Worm (Caenorhabditis elegans) whole organism, young adult: ENCODE results near the gene nspe-4.
A peak's percentile ranks its signal among the peaks of the same experiment; 100 is the strongest.

ENCODE experiments used
- F10E7.11 ChIP-seq: sonication (generic microtip); optimal IDR thresholded peaks from 2 replicates; lab custom pipeline; 2017; ENCODE audit warnings: mild to moderate bottlenecking, missing genetic modification characterization, moderate library complexity, missing compliant biosample characterization
- ceh-27 ChIP-seq: fragments of 200-800 bp; sonication (Bioruptor generic); optimal IDR thresholded peaks from 2 replicates; lab custom pipeline; 2018; ENCODE audit warnings: mild to moderate bottlenecking, missing genetic modification characterization, moderate library complexity, missing compliant biosample characterization
- ztf-28 ChIP-seq: fragments of 200-800 bp; sonication (Bioruptor generic); IDR thresholded peaks from 2 replicates; pipeline ENCODE4 v1.3.6; 2022; ENCODE audit warnings: missing genetic modification reagents, missing genetic modification characterization, missing compliant biosample characterization

Gene nspe-4

ce11 chrII:12659676-12660371, 47.5 kb downstream of the nspe-4 start (continued):
- TF ChIP-seq F10E7.11 (tag; lab: Kevin White, UChicago): no peak

ce11 chrII:12661930-12662329, 49.6 kb downstream of the nspe-4 start:
- no peak for TF ChIP-seq ztf-28 (GFP tag; lab: Robert Waterston, UW)
- peak; percentile 15 for TF ChIP-seq ceh-27 (GFP tag; lab: Kevin White, UChicago)
